Fruit fly (Drosophila melanogaster) whole organism, embryonic: Measurements from ENCODE around the gene elB.

Experiments used
- Gug ChIP-seq: fragments of 200-800 bp; sonication (Bioruptor generic); IDR thresholded peaks from 4 replicates; pipeline ENCODE4 v1.3.6; 2022; ENCODE audit warnings: missing biosample characterization, missing genetic modification characterization
- bab2 ChIP-seq: fragments of 200-800 bp; sonication (Bioruptor generic); optimal IDR thresholded peaks from 2 replicates; lab custom pipeline; 2016; ENCODE audit warnings: missing biosample characterization, missing genetic modification characterization
- chinmo ChIP-seq: fragments of 200-800 bp; sonication (Bioruptor generic); IDR thresholded peaks from 4 replicates; pipeline ENCODE4 v1.3.6; 2022; ENCODE audit warnings: missing biosample characterization, missing genetic modification characterization; ENCODE audit not compliant: partially characterized antibody
- dmrt99B ChIP-seq: fragments of 200-800 bp; sonication (Bioruptor generic); optimal IDR thresholded peaks from 2 replicates; lab custom pipeline; 2018; ENCODE audit warnings: missing biosample characterization, mild to moderate bottlenecking, missing genetic modification characterization, moderate library complexity
- lab ChIP-seq: fragments of 200-800 bp; sonication (Bioruptor generic); optimal IDR thresholded peaks from 3 replicates; lab custom pipeline; 2017; ENCODE audit warnings: missing biosample characterization, missing genetic modification characterization, mild to moderate bottlenecking, moderate library complexity, missing genetic modification reagents
- mirr ChIP-seq: fragments of 200-800 bp; sonication (Bioruptor generic); optimal IDR thresholded peaks from 3 replicates; lab custom pipeline; 2018; ENCODE audit warnings: missing biosample characterization, mild to moderate bottlenecking, missing genetic modification characterization

- TF ChIP-seq mirr (no peak), bab2 (no peak), lab (GFP tag; lab: Kevin White, UChicago) (no peak), chinmo (GFP tag; lab: Robert Waterston, UW) (no peak), dmrt99B (no peak), Gug (no peak)
Measured at dm6 chr2L:14438827-14439226, 29.5 kb upstream of the elB start.
